Fruit fly (Drosophila melanogaster) whole organism, prepupa: Measurements from ENCODE around the gene CG13766.

Experiments
- CG11762 ChIP-seq: fragments of 200-800 bp; sonication (Bioruptor generic); optimal IDR thresholded peaks from 3 replicates; lab custom pipeline; 2016; ENCODE audit warnings: missing biosample characterization, missing genetic modification characterization; ENCODE audit not compliant: insufficient read depth
- CG34406 ChIP-seq: fragments of 200-800 bp; sonication (Bioruptor generic); optimal IDR thresholded peaks from 3 replicates; lab custom pipeline; 2016; ENCODE audit warnings: missing biosample characterization, missing genetic modification characterization
- CG3919 ChIP-seq: fragments of 200-800 bp; sonication (Bioruptor generic); optimal IDR thresholded peaks from 3 replicates; lab custom pipeline; 2016; ENCODE audit warnings: missing biosample characterization, missing genetic modification characterization
- CG4318 ChIP-seq: fragments of 200-800 bp; sonication (Bioruptor generic); optimal IDR thresholded peaks from 3 replicates; lab custom pipeline; 2017; ENCODE audit warnings: missing biosample characterization, mild to moderate bottlenecking, missing genetic modification characterization
- CG8632 ChIP-seq: fragments of 200-800 bp; sonication (Bioruptor generic); optimal IDR thresholded peaks from 3 replicates; lab custom pipeline; 2016; ENCODE audit warnings: missing biosample characterization, missing genetic modification characterization
- Ets96B ChIP-seq: fragments of 200-800 bp; optimal IDR thresholded peaks from 2 replicates; lab custom pipeline; 2019; ENCODE audit warnings: missing biosample characterization, mild to moderate bottlenecking, missing genetic modification characterization, moderate library complexity
- OdsH ChIP-seq: fragments of 200-800 bp; sonication (Bioruptor generic); optimal IDR thresholded peaks from 3 replicates; lab custom pipeline; 2016; ENCODE audit warnings: missing biosample characterization, missing genetic modification characterization
- esn ChIP-seq: fragments of 200-800 bp; sonication (Bioruptor generic); optimal IDR thresholded peaks from 2 replicates; lab custom pipeline; 2016; ENCODE audit warnings: missing biosample characterization, mild to moderate bottlenecking, missing genetic modification characterization, moderate library complexity
- fd85E ChIP-seq: fragments of 200-800 bp; sonication (Bioruptor generic); optimal IDR thresholded peaks from 3 replicates; lab custom pipeline; 2016; ENCODE audit warnings: missing biosample characterization, missing genetic modification characterization
- svp ChIP-seq: fragments of 200-800 bp; sonication (Bioruptor generic); peaks from one replicate; lab custom pipeline; 2016; ENCODE audit warnings: missing biosample characterization, missing genetic modification characterization

dm6 chr2L:6610683-6611373 lies 44.8 kb upstream of the CG13766 start, which contains the start of gene CG11050:
- TF ChIP-seq CG34406 (GFP tag; lab: Kevin White, UChicago) (peak; percentile 35), fd85E (no peak), CG11762 (GFP tag; lab: Kevin White, UChicago) (peak; percentile 51), CG8632 (GFP tag; lab: Kevin White, UChicago) (peak; percentile 42), CG3919 (GFP tag; lab: Kevin White, UChicago) (peak; percentile 70), OdsH (GFP tag; lab: Kevin White, UChicago) (peak; percentile 72), esn (GFP tag; lab: Kevin White, UChicago) (peak; percentile 69), Ets96B (tag; lab: Kevin White, UChicago) (peak; percentile 48), svp (GFP tag; lab: Kevin White, UChicago) (peak; percentile 81), CG4318 (peak; percentile 16)
